Worm (Caenorhabditis elegans) whole organism, mixed stage, embryonic: ENCODE results near the gene cpin-1.

Source experiments
- M03D4.4 ChIP-seq: sonication (generic microtip); optimal IDR thresholded peaks from 2 replicates; lab custom pipeline; 2017; ENCODE audit warnings: mild to moderate bottlenecking, missing genetic modification characterization, missing compliant biosample characterization
- bed-3 ChIP-seq: fragments of 200-800 bp; sonication (Bioruptor generic); optimal IDR thresholded peaks from 3 replicates; lab custom pipeline; 2018; ENCODE audit warnings: mild to moderate bottlenecking, missing genetic modification characterization, moderate library complexity, missing compliant biosample characterization
- blmp-1 ChIP-seq: fragments of 150-350 bp; optimal IDR thresholded peaks from 2 replicates; lab custom pipeline; 2014; ENCODE audit warnings: missing biosample characterization, missing genetic modification characterization
- ceh-39 ChIP-seq: fragments of 150-350 bp; optimal IDR thresholded peaks from 2 replicates; lab custom pipeline; 2014; ENCODE audit warnings: missing biosample characterization, missing genetic modification characterization
- ceh-43 ChIP-seq: fragments of 200-800 bp; sonication (Bioruptor generic); optimal IDR thresholded peaks from 2 replicates; lab custom pipeline; 2018; ENCODE audit warnings: mild to moderate bottlenecking, missing genetic modification characterization, moderate library complexity, missing compliant biosample characterization
- ceh-83 ChIP-seq: fragments of 200-800 bp; sonication (Bioruptor generic); optimal IDR thresholded peaks from 2 replicates; lab custom pipeline; 2018; ENCODE audit warnings: mild to moderate bottlenecking, missing genetic modification characterization, missing compliant biosample characterization
- ces-1 ChIP-seq: fragments of 150-350 bp; optimal IDR thresholded peaks from 2 replicates; lab custom pipeline; 2014; ENCODE audit warnings: missing biosample characterization, missing genetic modification reagents, missing genetic modification characterization
- cnd-1 ChIP-seq: fragments of 200-800 bp; sonication (Bioruptor generic); optimal IDR thresholded peaks from 2 replicates; lab custom pipeline; 2018; ENCODE audit warnings: mild to moderate bottlenecking, missing genetic modification characterization, missing compliant biosample characterization
- drap-1 ChIP-seq: fragments of 200-800 bp; sonication (Bioruptor generic); optimal IDR thresholded peaks from 3 replicates; lab custom pipeline; 2018; ENCODE audit warnings: mild to moderate bottlenecking, missing genetic modification characterization, missing compliant biosample characterization
- elt-1 ChIP-seq: sonication (generic microtip); optimal IDR thresholded peaks from 2 replicates; lab custom pipeline; 2017; ENCODE audit warnings: missing genetic modification characterization, mild to moderate bottlenecking, missing compliant biosample characterization, antibody characterized with exemption, moderate library complexity, borderline replicate concordance; ENCODE audit not compliant: insufficient read depth
- elt-3 ChIP-seq: fragments of 150-350 bp; optimal IDR thresholded peaks from 2 replicates; lab custom pipeline; 2014; ENCODE audit warnings: missing biosample characterization, missing genetic modification characterization
- flh-1 ChIP-seq: fragments of 200-800 bp; sonication (Bioruptor generic); optimal IDR thresholded peaks from 2 replicates; lab custom pipeline; 2018; ENCODE audit warnings: mild to moderate bottlenecking, missing genetic modification characterization, moderate library complexity, missing compliant biosample characterization
- ham-2 ChIP-seq: fragments of 200-800 bp; sonication (Bioruptor generic); optimal IDR thresholded peaks from 2 replicates; lab custom pipeline; 2018; ENCODE audit warnings: mild to moderate bottlenecking, missing genetic modification characterization, missing compliant biosample characterization
- hlh-1 ChIP-seq: fragments of 150-350 bp; optimal IDR thresholded peaks from 2 replicates; lab custom pipeline; 2014; ENCODE audit warnings: missing biosample characterization, missing genetic modification reagents, missing genetic modification characterization
- lin-13 ChIP-seq: fragments of 150-350 bp; optimal IDR thresholded peaks from 2 replicates; lab custom pipeline; 2014; ENCODE audit warnings: missing biosample characterization, missing genetic modification characterization
- lin-32 ChIP-seq: fragments of 200-800 bp; sonication (Bioruptor generic); optimal IDR thresholded peaks from 2 replicates; lab custom pipeline; 2018; ENCODE audit warnings: mild to moderate bottlenecking, missing genetic modification characterization, missing compliant biosample characterization
- lsy-2 ChIP-seq: fragments of 150-350 bp; optimal IDR thresholded peaks from 2 replicates; lab custom pipeline; 2014; ENCODE audit warnings: missing biosample characterization, missing genetic modification characterization
- mab-5 ChIP-seq: fragments of 150-350 bp; optimal IDR thresholded peaks from 2 replicates; lab custom pipeline; 2014; ENCODE audit warnings: missing biosample characterization, missing genetic modification characterization
- mep-1 ChIP-seq: fragments of 150-350 bp; optimal IDR thresholded peaks from 2 replicates; lab custom pipeline; 2017; ENCODE audit warnings: missing biosample characterization, missing genetic modification reagents, missing genetic modification characterization, inconsistent platforms
- mls-2 ChIP-seq: sonication (generic microtip); optimal IDR thresholded peaks from 2 replicates; lab custom pipeline; 2016; ENCODE audit warnings: mild to moderate bottlenecking, missing genetic modification characterization, moderate library complexity, missing compliant biosample characterization
- nhr-12 ChIP-seq: fragments of 150-350 bp; optimal IDR thresholded peaks from 2 replicates; lab custom pipeline; 2014; ENCODE audit warnings: missing biosample characterization, missing genetic modification characterization
- nhr-2 ChIP-seq: fragments of 150-350 bp; optimal IDR thresholded peaks from 2 replicates; lab custom pipeline; 2014; ENCODE audit warnings: missing biosample characterization, missing genetic modification characterization
- nhr-237 ChIP-seq: fragments of 150-350 bp; optimal IDR thresholded peaks from 2 replicates; lab custom pipeline; 2014; ENCODE audit warnings: missing biosample characterization, missing genetic modification characterization
- nhr-28 ChIP-seq: fragments of 150-350 bp; optimal IDR thresholded peaks from 2 replicates; lab custom pipeline; 2014; ENCODE audit warnings: missing biosample characterization, missing genetic modification characterization
- nhr-76 ChIP-seq: sonication (generic microtip); optimal IDR thresholded peaks from 2 replicates; lab custom pipeline; 2017; ENCODE audit warnings: missing biosample characterization, missing genetic modification characterization
- pha-4 ChIP-seq: fragments of 150-350 bp; optimal IDR thresholded peaks from 2 replicates; lab custom pipeline; 2018; ENCODE audit warnings: missing biosample characterization, missing genetic modification reagents, missing genetic modification characterization
- sem-2 ChIP-seq: fragments of 200-800 bp; sonication (Bioruptor generic); optimal IDR thresholded peaks from 2 replicates; lab custom pipeline; 2018; ENCODE audit warnings: mild to moderate bottlenecking, missing genetic modification characterization, missing compliant biosample characterization
- snpc-4 ChIP-seq: fragments of 150-350 bp; optimal IDR thresholded peaks from 2 replicates; lab custom pipeline; 2014; ENCODE audit warnings: missing biosample characterization, missing genetic modification characterization
- sptf-1 ChIP-seq: sonication (generic microtip); optimal IDR thresholded peaks from 2 replicates; lab custom pipeline; 2017; ENCODE audit warnings: mild to moderate bottlenecking, missing genetic modification characterization, moderate library complexity, missing compliant biosample characterization
- tbx-8 ChIP-seq: fragments of 200-800 bp; sonication (Bioruptor generic); optimal IDR thresholded peaks from 2 replicates; lab custom pipeline; 2018; ENCODE audit warnings: mild to moderate bottlenecking, missing genetic modification characterization, moderate library complexity, missing compliant biosample characterization
- unc-120 ChIP-seq: sonication (generic microtip); optimal IDR thresholded peaks from 2 replicates; lab custom pipeline; 2017; ENCODE audit warnings: missing genetic modification characterization, missing compliant biosample characterization; ENCODE audit not compliant: poor library complexity, severe bottlenecking
- unc-39 ChIP-seq: fragments of 150-350 bp; optimal IDR thresholded peaks from 2 replicates; lab custom pipeline; 2014; ENCODE audit warnings: missing biosample characterization, missing genetic modification characterization
- unc-62 ChIP-seq: fragments of 150-350 bp; optimal IDR thresholded peaks from 2 replicates; lab custom pipeline; 2014; ENCODE audit warnings: missing biosample characterization, missing genetic modification reagents, missing genetic modification characterization
- zip-8 ChIP-seq: fragments of 150-350 bp; optimal IDR thresholded peaks from 2 replicates; lab custom pipeline; 2014; ENCODE audit warnings: missing biosample characterization, missing genetic modification characterization
- ztf-11 ChIP-seq: fragments of 150-350 bp; optimal IDR thresholded peaks from 2 replicates; lab custom pipeline; 2014; ENCODE audit warnings: missing biosample characterization, missing genetic modification characterization

cpin-1 gene

ce11 chrIV:9444417-9445026, 6.0 kb upstream of the cpin-1 start:
- peak; percentile 97 for TF ChIP-seq pha-4 (tag; lab: Kevin White, UChicago)
- no peak for TF ChIP-seq snpc-4 (tag; lab: Kevin White, UChicago)
- TF ChIP-seq sem-2 (GFP tag; lab: Kevin White, UChicago), result peak; percentile 43
- TF ChIP-seq nhr-76, result no peak
- TF ChIP-seq mab-5 (tag; lab: Kevin White, UChicago), result no peak
- TF ChIP-seq bed-3, result no peak
- TF ChIP-seq nhr-12 (tag; lab: Kevin White, UChicago), result peak; percentile 29
- TF ChIP-seq lsy-2 (tag; lab: Kevin White, UChicago), result peak; percentile 76
- no peak for TF ChIP-seq elt-1 (tag; lab: Kevin White, UChicago)
- peak; percentile 33 for TF ChIP-seq tbx-8
- no peak for TF ChIP-seq unc-39 (tag; lab: Kevin White, UChicago)
- peak; percentile 80 for TF ChIP-seq mep-1 (tag; lab: Kevin White, UChicago)
- no peak for TF ChIP-seq blmp-1 (tag; lab: Kevin White, UChicago)
- peak; percentile 54 for TF ChIP-seq cnd-1 (tag; lab: Kevin White, UChicago)
- TF ChIP-seq mls-2 (tag; lab: Kevin White, UChicago), result no peak
- TF ChIP-seq M03D4.4 (tag; lab: Kevin White, UChicago), result no peak
- peak; percentile 46 for TF ChIP-seq sptf-1
- TF ChIP-seq ceh-83 (GFP tag; lab: Kevin White, UChicago), result no peak
- peak; percentile 84 for TF ChIP-seq ces-1 (GFP tag; lab: Kevin White, UChicago)
- peak; percentile 63 for TF ChIP-seq hlh-1 (tag; lab: Kevin White, UChicago)
- no peak for TF ChIP-seq lin-32 (GFP tag; lab: Kevin White, UChicago)
- no peak for TF ChIP-seq nhr-28
- TF ChIP-seq ztf-11, result peak; percentile 54
- TF ChIP-seq drap-1 (GFP tag; lab: Kevin White, UChicago), result peak; percentile 66
- TF ChIP-seq elt-3 (tag; lab: Kevin White, UChicago), result peak; percentile 38
- no peak for TF ChIP-seq zip-8 (tag; lab: Kevin White, UChicago)
- peak; percentile 85 for TF ChIP-seq unc-120 (tag; lab: Kevin White, UChicago)
- peak; percentile 48 for TF ChIP-seq nhr-237 (tag; lab: Kevin White, UChicago)
- TF ChIP-seq lin-13, result peak; percentile 94
- TF ChIP-seq ham-2 (GFP tag; lab: Kevin White, UChicago), result peak; percentile 45
- TF ChIP-seq ceh-39, result peak; percentile 78
- peak; percentile 41 for TF ChIP-seq nhr-2 (tag; lab: Kevin White, UChicago)
- TF ChIP-seq ceh-43, result no peak
- TF ChIP-seq flh-1 (GFP tag; lab: Kevin White, UChicago), result no peak
- peak; percentile 38 for TF ChIP-seq unc-62 (GFP tag; lab: Kevin White, UChicago)

DNA sequence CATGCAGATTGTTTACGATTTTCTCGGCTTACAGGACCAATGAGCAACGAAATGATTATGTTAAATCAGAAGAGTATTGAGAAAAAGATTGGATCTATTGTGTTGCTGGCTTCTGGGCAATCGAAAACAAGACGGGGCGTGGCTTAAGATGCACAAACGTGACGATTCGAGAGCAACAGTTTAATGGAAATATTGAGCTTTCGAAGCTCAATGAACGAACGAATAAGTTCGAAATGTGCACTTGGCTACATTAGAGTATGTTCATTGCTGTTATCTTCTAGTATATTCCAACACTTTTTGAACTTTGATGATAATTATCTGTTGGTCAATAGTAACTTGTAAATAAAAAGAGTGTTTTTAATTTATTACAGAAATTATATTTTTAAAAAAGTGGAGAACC, 5.1 kb upstream of the cpin-1 start, which contains the start of gene hsp-12.3:
hsp-12.3 (minus strand) TSS at position 101 of the 400 bp plus-strand sequence.
- TF ChIP-seq unc-39 (tag; lab: Kevin White, UChicago) (no peak), elt-3 (tag; lab: Kevin White, UChicago) (no peak)

DNA sequence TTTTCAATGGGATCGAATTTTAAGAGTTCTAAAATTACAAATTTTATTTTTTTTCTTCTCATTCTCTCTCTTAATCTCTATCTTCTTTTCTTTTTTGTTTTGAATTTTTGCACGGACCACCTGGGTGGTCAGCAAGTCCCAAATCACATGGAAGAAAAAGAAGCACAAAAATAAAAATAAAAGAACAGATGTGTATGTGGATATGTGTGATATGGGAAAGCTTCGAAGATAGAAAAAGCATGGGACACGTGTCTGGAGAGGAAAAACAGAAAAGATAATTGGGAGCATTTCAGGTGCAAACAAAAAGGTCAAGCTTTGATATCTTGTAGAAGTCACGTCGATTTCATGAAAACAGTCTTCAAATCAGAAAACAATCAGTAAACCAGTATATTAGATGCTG, 3.3 kb upstream of the cpin-1 start, which contains the start of gene hsp-12.6:
hsp-12.6 (minus strand) TSS at position 20 of the 400 bp plus-strand sequence.
- TF ChIP-seq ztf-11 (no peak), ceh-39 (no peak), ceh-43 (no peak), tbx-8 (no peak), nhr-237 (tag; lab: Kevin White, UChicago) (no peak), lsy-2 (tag; lab: Kevin White, UChicago) (no peak), snpc-4 (tag; lab: Kevin White, UChicago) (no peak), hlh-1 (tag; lab: Kevin White, UChicago) (no peak), ceh-83 (GFP tag; lab: Kevin White, UChicago) (no peak), pha-4 (tag; lab: Kevin White, UChicago) (no peak)
